Fruit fly (Drosophila melanogaster) whole organism, prepupa: ENCODE measurements around the gene S6k.

ENCODE experiments used
- Blimp-1 ChIP-seq: fragments of 200-800 bp; sonication (Bioruptor generic); optimal IDR thresholded peaks from 3 replicates; lab custom pipeline; 2017; ENCODE audit warnings: missing biosample characterization, missing genetic modification characterization, mild to moderate bottlenecking, moderate library complexity, missing genetic modification reagents
- CG10631 ChIP-seq: fragments of 200-800 bp; sonication (Bioruptor generic); optimal IDR thresholded peaks from 2 replicates; lab custom pipeline; 2016; ENCODE audit warnings: missing biosample characterization, missing genetic modification characterization
- CG11902 ChIP-seq: fragments of 200-800 bp; sonication (Bioruptor generic); optimal IDR thresholded peaks from 3 replicates; lab custom pipeline; 2016; ENCODE audit warnings: missing biosample characterization, missing genetic modification characterization
- CG15336 ChIP-seq: fragments of 200-800 bp; sonication (Bioruptor generic); IDR thresholded peaks from 2 replicates; pipeline ENCODE4 v1.3.6; 2022; ENCODE audit warnings: missing biosample characterization, missing genetic modification characterization
- CG1621 ChIP-seq: fragments of 200-800 bp; sonication (Bioruptor generic); optimal IDR thresholded peaks from 3 replicates; lab custom pipeline; 2018; ENCODE audit warnings: missing biosample characterization, mild to moderate bottlenecking, missing genetic modification characterization
- CG16779 ChIP-seq: fragments of 200-800 bp; sonication (Bioruptor generic); optimal IDR thresholded peaks from 3 replicates; lab custom pipeline; 2017; ENCODE audit warnings: missing biosample characterization, mild to moderate bottlenecking, missing genetic modification characterization
- CG3032 ChIP-seq: fragments of 200-800 bp; optimal IDR thresholded peaks from 2 replicates; lab custom pipeline; 2019; ENCODE audit warnings: missing biosample characterization, mild to moderate bottlenecking, missing genetic modification characterization, moderate library complexity
- CG31627 ChIP-seq: fragments of 200-800 bp; sonication (Bioruptor generic); optimal IDR thresholded peaks from 3 replicates; lab custom pipeline; 2016; ENCODE audit warnings: missing biosample characterization, missing genetic modification characterization
- CG32006 ChIP-seq: fragments of 200-800 bp; sonication (Bioruptor generic); optimal IDR thresholded peaks from 3 replicates; lab custom pipeline; 2017; ENCODE audit warnings: missing biosample characterization, mild to moderate bottlenecking, missing genetic modification characterization
- CG34406 ChIP-seq: fragments of 200-800 bp; sonication (Bioruptor generic); optimal IDR thresholded peaks from 3 replicates; lab custom pipeline; 2016; ENCODE audit warnings: missing biosample characterization, missing genetic modification characterization
- CG3919 ChIP-seq: fragments of 200-800 bp; sonication (Bioruptor generic); optimal IDR thresholded peaks from 3 replicates; lab custom pipeline; 2016; ENCODE audit warnings: missing biosample characterization, missing genetic modification characterization
- CG4318 ChIP-seq: fragments of 200-800 bp; sonication (Bioruptor generic); optimal IDR thresholded peaks from 3 replicates; lab custom pipeline; 2017; ENCODE audit warnings: missing biosample characterization, mild to moderate bottlenecking, missing genetic modification characterization
- CG6163 ChIP-seq: fragments of 200-800 bp; sonication (Bioruptor generic); IDR thresholded peaks from 3 replicates; pipeline ENCODE4 v1.3.6; 2022; ENCODE audit warnings: missing biosample characterization, missing genetic modification characterization
- CG6792 ChIP-seq: fragments of 200-800 bp; sonication (Bioruptor generic); optimal IDR thresholded peaks from 3 replicates; lab custom pipeline; 2016; ENCODE audit warnings: missing biosample characterization, missing genetic modification characterization
- CG6808 ChIP-seq: fragments of 200-800 bp; sonication (Bioruptor generic); optimal IDR thresholded peaks from 3 replicates; lab custom pipeline; 2017; ENCODE audit warnings: missing biosample characterization, missing genetic modification characterization, mild to moderate bottlenecking, moderate library complexity, missing genetic modification reagents
- CG7368 ChIP-seq: fragments of 200-800 bp; sonication (Bioruptor generic); optimal IDR thresholded peaks from 3 replicates; lab custom pipeline; 2016; ENCODE audit warnings: missing biosample characterization, missing genetic modification characterization
- CG8119 ChIP-seq: fragments of 200-800 bp; sonication (Bioruptor generic); IDR thresholded peaks from 3 replicates; pipeline ENCODE4 v1.3.6; 2022; ENCODE audit warnings: missing biosample characterization, missing genetic modification characterization
- CG8319 ChIP-seq: fragments of 200-800 bp; sonication (Bioruptor generic); optimal IDR thresholded peaks from 3 replicates; lab custom pipeline; 2016; ENCODE audit warnings: missing biosample characterization, missing genetic modification characterization
- CG8632 ChIP-seq: fragments of 200-800 bp; sonication (Bioruptor generic); optimal IDR thresholded peaks from 3 replicates; lab custom pipeline; 2016; ENCODE audit warnings: missing biosample characterization, missing genetic modification characterization
- CG9139 ChIP-seq: fragments of 200-800 bp; sonication (Bioruptor generic); optimal IDR thresholded peaks from 3 replicates; lab custom pipeline; 2017; ENCODE audit warnings: missing biosample characterization, mild to moderate bottlenecking, missing genetic modification characterization
- Eip78C ChIP-seq: fragments of 200-800 bp; sonication (Bioruptor generic); peaks from one replicate; lab custom pipeline; 2016; ENCODE audit warnings: missing biosample characterization, missing genetic modification characterization
- Eip93F ChIP-seq: fragments of 200-800 bp; sonication (Bioruptor generic); optimal IDR thresholded peaks from 2 replicates; lab custom pipeline; 2016; ENCODE audit warnings: missing biosample characterization, mild to moderate bottlenecking, missing genetic modification characterization
- Ets96B ChIP-seq: fragments of 200-800 bp; optimal IDR thresholded peaks from 2 replicates; lab custom pipeline; 2019; ENCODE audit warnings: missing biosample characterization, mild to moderate bottlenecking, missing genetic modification characterization, moderate library complexity
- Gug ChIP-seq: fragments of 200-800 bp; sonication (Bioruptor generic); IDR thresholded peaks from 2 replicates; pipeline ENCODE4 v1.3.6; 2022; ENCODE audit warnings: missing biosample characterization, missing genetic modification characterization
- Hr38 ChIP-seq: sonication (Bioruptor generic); optimal IDR thresholded peaks from 2 replicates; lab custom pipeline; 2016; ENCODE audit warnings: missing biosample characterization, missing genetic modification characterization
- Hr39 ChIP-seq: fragments of 200-800 bp; sonication (Bioruptor generic); optimal IDR thresholded peaks from 2 replicates; lab custom pipeline; 2016; ENCODE audit warnings: missing biosample characterization, missing genetic modification characterization
- Hr4 ChIP-seq: fragments of 200-800 bp; sonication (Bioruptor generic); optimal IDR thresholded peaks from 3 replicates; lab custom pipeline; 2016; ENCODE audit warnings: missing biosample characterization, missing genetic modification characterization
- Lpt ChIP-seq: fragments of 200-800 bp; sonication (Bioruptor generic); optimal IDR thresholded peaks from 3 replicates; lab custom pipeline; 2016; ENCODE audit warnings: missing biosample characterization, missing genetic modification characterization
- OdsH ChIP-seq: fragments of 200-800 bp; sonication (Bioruptor generic); optimal IDR thresholded peaks from 3 replicates; lab custom pipeline; 2016; ENCODE audit warnings: missing biosample characterization, missing genetic modification characterization
- Smox ChIP-seq: fragments of 200-800 bp; sonication (Bioruptor generic); optimal IDR thresholded peaks from 3 replicates; lab custom pipeline; 2016; ENCODE audit warnings: missing biosample characterization, missing genetic modification characterization
- Sox14 ChIP-seq: fragments of 200-800 bp; sonication (Bioruptor generic); optimal IDR thresholded peaks from 3 replicates; lab custom pipeline; 2016; ENCODE audit warnings: missing biosample characterization, missing genetic modification characterization
- Sox15 ChIP-seq: fragments of 200-800 bp; sonication (Bioruptor generic); optimal IDR thresholded peaks from 3 replicates; lab custom pipeline; 2016; ENCODE audit warnings: missing biosample characterization, missing genetic modification characterization
- achi ChIP-seq: fragments of 200-800 bp; sonication (Bioruptor generic); optimal IDR thresholded peaks from 3 replicates; lab custom pipeline; 2016; ENCODE audit warnings: missing biosample characterization, missing genetic modification characterization
- cyc ChIP-seq: fragments of 200-800 bp; sonication (Bioruptor generic); optimal IDR thresholded peaks from 3 replicates; lab custom pipeline; 2016; ENCODE audit warnings: missing biosample characterization, missing genetic modification characterization
- dac ChIP-seq: fragments of 200-800 bp; sonication (Bioruptor generic); optimal IDR thresholded peaks from 2 replicates; lab custom pipeline; 2017; ENCODE audit warnings: missing biosample characterization, mild to moderate bottlenecking, missing genetic modification characterization
- dsx ChIP-seq: fragments of 200-800 bp; optimal IDR thresholded peaks from 3 replicates; lab custom pipeline; 2019; ENCODE audit warnings: missing biosample characterization, mild to moderate bottlenecking, missing genetic modification characterization, moderate library complexity; ENCODE audit not compliant: poor library complexity, severe bottlenecking
- eg ChIP-seq: fragments of 200-800 bp; sonication (Bioruptor generic); IDR thresholded peaks from 3 replicates; pipeline ENCODE4 v1.3.6; 2022; ENCODE audit warnings: missing biosample characterization, missing genetic modification characterization
- fd59A ChIP-seq: fragments of 200-800 bp; sonication (Bioruptor generic); optimal IDR thresholded peaks from 2 replicates; lab custom pipeline; 2017; ENCODE audit warnings: missing biosample characterization, mild to moderate bottlenecking, missing genetic modification characterization, missing genetic modification reagents
- fd85E ChIP-seq: fragments of 200-800 bp; sonication (Bioruptor generic); optimal IDR thresholded peaks from 3 replicates; lab custom pipeline; 2016; ENCODE audit warnings: missing biosample characterization, missing genetic modification characterization
- fkh ChIP-seq: fragments of 200-800 bp; sonication (Bioruptor generic); optimal IDR thresholded peaks from 3 replicates; lab custom pipeline; 2017; ENCODE audit warnings: missing biosample characterization, mild to moderate bottlenecking, missing genetic modification characterization, moderate library complexity
- lz ChIP-seq: fragments of 200-800 bp; sonication (Bioruptor generic); optimal IDR thresholded peaks from 3 replicates; lab custom pipeline; 2016; ENCODE audit warnings: missing biosample characterization, missing genetic modification characterization
- net ChIP-seq: fragments of 200-800 bp; sonication (Bioruptor generic); optimal IDR thresholded peaks from 3 replicates; lab custom pipeline; 2016; ENCODE audit warnings: missing biosample characterization, missing genetic modification characterization
- pdm3 ChIP-seq: fragments of 200-800 bp; sonication (Bioruptor generic); optimal IDR thresholded peaks from 3 replicates; lab custom pipeline; 2016; ENCODE audit warnings: missing biosample characterization, missing genetic modification characterization
- spab ChIP-seq: fragments of 200-800 bp; sonication (Bioruptor generic); optimal IDR thresholded peaks from 2 replicates; lab custom pipeline; 2017; ENCODE audit warnings: missing biosample characterization, mild to moderate bottlenecking, missing genetic modification characterization, missing genetic modification reagents
- ss ChIP-seq, 2 experiments: fragments of 200-800 bp; sonication (Bioruptor generic); optimal IDR thresholded peaks; 2 replicates in 1 of 2; 3 replicates in 1 of 2; lab custom pipeline; 2017 to 2018; ENCODE audit warnings: mild to moderate bottlenecking in 2 of 2, missing biosample characterization in 2 of 2, missing genetic modification characterization in 2 of 2, moderate library complexity in 1 of 2
- svp ChIP-seq: fragments of 200-800 bp; sonication (Bioruptor generic); peaks from one replicate; lab custom pipeline; 2016; ENCODE audit warnings: missing biosample characterization, missing genetic modification characterization
- topi ChIP-seq: fragments of 200-800 bp; sonication (Bioruptor generic); optimal IDR thresholded peaks from 3 replicates; lab custom pipeline; 2016; ENCODE audit warnings: missing biosample characterization, missing genetic modification characterization
- vri ChIP-seq: fragments of 200-800 bp; sonication (Bioruptor generic); optimal IDR thresholded peaks from 3 replicates; lab custom pipeline; 2016; ENCODE audit warnings: missing biosample characterization, mild to moderate bottlenecking, missing genetic modification characterization

Gene S6k

dm6 chr3L:5808101-5808433 lies 2.7 kb downstream of the S6k start (continued):
- TF ChIP-seq Hr39 (GFP tag; lab: Kevin White, UChicago): peak; percentile 67
- TF ChIP-seq vri (GFP tag; lab: Kevin White, UChicago): no peak
- TF ChIP-seq pdm3 (GFP tag; lab: Kevin White, UChicago): peak; percentile 83
- peak; percentile 66 for TF ChIP-seq CG8632 (GFP tag; lab: Kevin White, UChicago)
- TF ChIP-seq Hr4: peak; percentile 89
- peak; percentile 83 for TF ChIP-seq CG10631 (GFP tag; lab: Kevin White, UChicago)
- TF ChIP-seq CG11902: peak; percentile 66
- TF ChIP-seq CG9139 (GFP tag; lab: Kevin White, UChicago): peak; percentile 63
- peak; percentile 35 for TF ChIP-seq Blimp-1 (GFP tag; lab: Kevin White, UChicago)
- TF ChIP-seq CG4318 (GFP tag; lab: Kevin White, UChicago): peak; percentile 77
- TF ChIP-seq CG34406 (GFP tag; lab: Kevin White, UChicago): peak; percentile 73
- peak; percentile 65 for TF ChIP-seq Lpt
- TF ChIP-seq achi (GFP tag; lab: Kevin White, UChicago): peak; percentile 79
- peak; percentile 75 for TF ChIP-seq dsx
- TF ChIP-seq fd85E (GFP tag; lab: Kevin White, UChicago): peak; percentile 58
- TF ChIP-seq cyc (GFP tag; lab: Kevin White, UChicago): peak; percentile 67
- peak; percentile 74 for TF ChIP-seq Sox14 (GFP tag; lab: Kevin White, UChicago)
- TF ChIP-seq CG6808: peak; percentile 86
- TF ChIP-seq topi (GFP tag; lab: Kevin White, UChicago): peak; percentile 74
- peak; percentile 57 for TF ChIP-seq Gug
- peak; percentile 83 for TF ChIP-seq Ets96B (tag; lab: Kevin White, UChicago)
- peak; percentile 67 for TF ChIP-seq CG7368
- peak; percentile 86 for TF ChIP-seq OdsH (GFP tag; lab: Kevin White, UChicago)
- peak; percentile 82 for TF ChIP-seq fd59A
- TF ChIP-seq spab (GFP tag; lab: Kevin White, UChicago): peak; percentile 80
- TF ChIP-seq CG6163 (GFP tag; lab: Robert Waterston, UW): peak; percentile 72
- peak; percentile 84 for TF ChIP-seq CG3032 (tag; lab: Kevin White, UChicago)
- peak; percentile 79 for TF ChIP-seq eg (GFP tag; lab: Robert Waterston, UW)
- TF ChIP-seq lz (GFP tag; lab: Kevin White, UChicago): peak; percentile 74
- TF ChIP-seq net (GFP tag; lab: Kevin White, UChicago): peak; percentile 71
- TF ChIP-seq CG8319 (GFP tag; lab: Kevin White, UChicago): peak; percentile 73
- TF ChIP-seq CG31627 (GFP tag; lab: Kevin White, UChicago): peak; percentile 61
- TF ChIP-seq svp: peak; percentile 82
- peak; percentile 97 for TF ChIP-seq Eip78C
- TF ChIP-seq CG16779 (tag; lab: Kevin White, UChicago): peak; percentile 56
- TF ChIP-seq Sox15 (GFP tag; lab: Kevin White, UChicago): peak; percentile 83
- TF ChIP-seq, all 60 proteins: peak for 53

dm6 chr3L:5807370-5808100 lies 3.2 kb downstream of the S6k start:
- TF ChIP-seq Eip93F (no peak), CG1621 (tag; lab: Kevin White, UChicago) (peak; percentile 15), topi (GFP tag; lab: Kevin White, UChicago) (no peak), eg (GFP tag; lab: Robert Waterston, UW) (peak; percentile 63; the same call in 2 of the 3 replicates), CG7368 (peak; percentile 50), net (GFP tag; lab: Kevin White, UChicago) (peak; percentile 34), CG6163 (GFP tag; lab: Robert Waterston, UW) (0 out of 3 replicates have a peak, but pooled peaks have one; percentile 46), Smox (GFP tag; lab: Kevin White, UChicago) (no peak), CG6808 (peak; percentile 44), Gug (peak; percentile 60), CG3919 (GFP tag; lab: Kevin White, UChicago) (peak; percentile 3), Eip78C (peak; percentile 2), Hr4 (no peak), CG15336 (GFP tag; lab: Robert Waterston, UW) (peak; percentile 42; the same call in 1 of the 2 replicates), CG32006 (GFP tag; lab: Kevin White, UChicago) (peak; percentile 2), CG8632 (GFP tag; lab: Kevin White, UChicago) (no peak), ss (GFP tag; optimal IDR thresholded peaks at IDR 0.05; lab: Kevin White, UChicago) (peak in 1 of 2 experiments; percentile 45), fd59A (peak; percentile 27), CG6792 (no peak), CG8119 (GFP tag; lab: Robert Waterston, UW) (peak; percentile 34; the same call in 1 of the 3 replicates), spab (GFP tag; lab: Kevin White, UChicago) (peak; percentile 44), fkh (GFP tag; lab: Kevin White, UChicago) (peak; percentile 90), CG16779 (tag; lab: Kevin White, UChicago) (peak; percentile 21), CG9139 (GFP tag; lab: Kevin White, UChicago) (peak; percentile 9), dac (GFP tag; lab: Kevin White, UChicago) (no peak), Hr38 (GFP tag; lab: Kevin White, UChicago) (peak; percentile 54), dsx (no peak)
